Worm (Caenorhabditis elegans) whole organism, young adult: Measurements from ENCODE around the gene srd-28.

Experiments
- F52B5.7 ChIP-seq: sonication (generic microtip); optimal IDR thresholded peaks from 2 replicates; lab custom pipeline; 2016; ENCODE audit warnings: mild to moderate bottlenecking, missing genetic modification characterization, missing compliant biosample characterization
- F55B11.4 ChIP-seq: sonication (generic microtip); optimal IDR thresholded peaks from 2 replicates; lab custom pipeline; 2016; ENCODE audit warnings: missing compliant biosample characterization, missing genetic modification characterization, borderline replicate concordance; ENCODE audit not compliant: insufficient read depth
- ama-1 ChIP-seq, 3 experiments: fragments of 150-350 bp in 1 of 3; sonication (generic microtip) in 2 of 3; optimal IDR thresholded peaks; 2 replicates each; lab custom pipeline; 2014 to 2018; ENCODE audit warnings: missing biosample characterization in 2 of 3, missing genetic modification characterization in 2 of 3, missing genetic modification reagents in 2 of 3
- aptf-2 ChIP-seq: fragments of 200-800 bp; sonication (Bioruptor generic); conservative IDR thresholded peaks from 2 replicates; pipeline ENCODE4 v1.3.6; 2022; ENCODE audit warnings: missing genetic modification reagents, missing genetic modification characterization, missing compliant biosample characterization
- athp-1 ChIP-seq: sonication (generic microtip); optimal IDR thresholded peaks from 2 replicates; lab custom pipeline; 2017; ENCODE audit warnings: mild to moderate bottlenecking, missing genetic modification characterization, missing compliant biosample characterization
- attf-5 ChIP-seq: fragments of 200-800 bp; sonication (Bioruptor generic); optimal IDR thresholded peaks from 2 replicates; lab custom pipeline; 2018; ENCODE audit warnings: mild to moderate bottlenecking, missing genetic modification characterization, missing compliant biosample characterization
- egl-44 ChIP-seq: fragments of 200-800 bp; sonication (Bioruptor generic); IDR thresholded peaks from 2 replicates; pipeline ENCODE4 v1.3.6; 2022; ENCODE audit warnings: missing genetic modification reagents, missing genetic modification characterization, missing compliant biosample characterization
- madf-3 ChIP-seq: fragments of 200-800 bp; sonication (Bioruptor generic); IDR thresholded peaks from 2 replicates; pipeline ENCODE4 v1.3.6; 2022; ENCODE audit warnings: missing genetic modification reagents, missing genetic modification characterization, missing compliant biosample characterization
- mxl-1 ChIP-seq: sonication (generic microtip); optimal IDR thresholded peaks from 2 replicates; lab custom pipeline; 2016; ENCODE audit warnings: missing genetic modification characterization, missing compliant biosample characterization
- nhr-27 ChIP-seq: fragments of 200-800 bp; sonication (Bioruptor generic); optimal IDR thresholded peaks from 2 replicates; lab custom pipeline; 2018; ENCODE audit warnings: mild to moderate bottlenecking, missing genetic modification characterization, moderate library complexity, missing compliant biosample characterization
- nhr-90 ChIP-seq: sonication (generic microtip); optimal IDR thresholded peaks from 2 replicates; lab custom pipeline; 2016; ENCODE audit warnings: missing genotype, mild to moderate bottlenecking, missing genetic modification characterization, missing compliant biosample characterization
- sea-2 ChIP-seq: fragments of 200-800 bp; sonication (Bioruptor generic); IDR thresholded peaks from 2 replicates; pipeline ENCODE4 v1.3.6; 2022; ENCODE audit warnings: missing genetic modification characterization, missing compliant biosample characterization
- snpc-1.1 ChIP-seq: sonication (generic microtip); optimal IDR thresholded peaks from 2 replicates; lab custom pipeline; 2017; ENCODE audit warnings: missing genetic modification characterization, mild to moderate bottlenecking, missing compliant biosample characterization, antibody characterized with exemption, moderate library complexity, missing genotype, missing genetic modification reagents; ENCODE audit not compliant: insufficient read depth
- snpc-4 ChIP-seq, 5 experiments: fragments of 150-350 bp in 1 of 5; sonication (generic microtip) in 4 of 5; optimal IDR thresholded peaks; 2 replicates each; lab custom pipeline; 2014 to 2018; ENCODE audit warnings: missing genetic modification characterization in 5 of 5, missing biosample characterization in 3 of 5, antibody characterized with exemption in 2 of 5, mild to moderate bottlenecking in 2 of 5, missing compliant biosample characterization in 2 of 5, missing genotype in 2 of 5, moderate library complexity in 2 of 5, missing genetic modification reagents in 1 of 5

ce11 chrV:15259049-15259448 is 8.6 kb downstream of the srd-28 start, which contains the start of gene srsx-37:
- TF ChIP-seq athp-1 (tag; lab: Kevin White, UChicago), result no peak
- no peak for TF ChIP-seq snpc-4 (GFP tag; optimal IDR thresholded peaks at IDR 0.05; lab: Kevin White, UChicago)
- TF ChIP-seq snpc-4 (tag; optimal IDR thresholded peaks at IDR 0.05; lab: Kevin White, UChicago), result no peak
- TF ChIP-seq attf-5, result no peak
- TF ChIP-seq nhr-27, result no peak
- TF ChIP-seq mxl-1 (tag; lab: Kevin White, UChicago), result no peak
- no peak for TF ChIP-seq aptf-2 (GFP tag; lab: Robert Waterston, UW)
- no peak for TF ChIP-seq nhr-90
- TF ChIP-seq egl-44 (GFP tag; lab: Robert Waterston, UW), result no peak
- no peak for TF ChIP-seq ama-1 (optimal IDR thresholded peaks at IDR 0.05; lab: Kevin White, UChicago)
- TF ChIP-seq ama-1 (GFP tag; optimal IDR thresholded peaks at IDR 0.05; lab: Kevin White, UChicago), result no peak
- TF ChIP-seq madf-3 (GFP tag; lab: Robert Waterston, UW), result no peak
- TF ChIP-seq snpc-1.1 (tag; lab: Kevin White, UChicago), result no peak
- TF ChIP-seq F55B11.4, result no peak
- TF ChIP-seq sea-2 (GFP tag; lab: Robert Waterston, UW), result no peak
- no peak for TF ChIP-seq F52B5.7
